Worm (Caenorhabditis elegans) whole organism, early embryonic: ENCODE results near the gene vps-24.

Source experiments
- B0310.2 ChIP-seq: sonication (generic microtip); optimal IDR thresholded peaks from 2 replicates; lab custom pipeline; 2016; ENCODE audit warnings: mild to moderate bottlenecking, missing genetic modification characterization, missing compliant biosample characterization
- F13C5.2 ChIP-seq: sonication (generic microtip); optimal IDR thresholded peaks from 2 replicates; lab custom pipeline; 2017; ENCODE audit warnings: mild to moderate bottlenecking, missing genetic modification characterization, inconsistent platforms, missing compliant biosample characterization
- aly-1 ChIP-seq: sonication (generic microtip); optimal IDR thresholded peaks from 2 replicates; lab custom pipeline; 2016; ENCODE audit warnings: missing genetic modification characterization, missing compliant biosample characterization
- ama-1 ChIP-seq: fragments of 150-350 bp; optimal IDR thresholded peaks from 2 replicates; lab custom pipeline; 2014
- ceh-13 ChIP-seq: fragments of 200-800 bp; sonication (Bioruptor generic); optimal IDR thresholded peaks from 2 replicates; lab custom pipeline; 2018; ENCODE audit warnings: mild to moderate bottlenecking, missing genetic modification characterization, missing compliant biosample characterization
- ceh-36 ChIP-seq: sonication (generic microtip); optimal IDR thresholded peaks from 2 replicates; lab custom pipeline; 2016; ENCODE audit warnings: missing genetic modification characterization, inconsistent platforms, missing compliant biosample characterization
- flt-1 ChIP-seq: fragments of 200-800 bp; sonication (Bioruptor generic); IDR thresholded peaks from 2 replicates; pipeline ENCODE4 v1.3.6; 2022; ENCODE audit warnings: missing genetic modification characterization, missing compliant biosample characterization
- hnd-1 ChIP-seq: sonication (generic microtip); optimal IDR thresholded peaks from 2 replicates; lab custom pipeline; 2016; ENCODE audit warnings: missing genetic modification characterization, missing compliant biosample characterization
- pes-1 ChIP-seq: fragments of 200-800 bp; sonication (Bioruptor generic); IDR thresholded peaks from 2 replicates; pipeline ENCODE4 v1.3.6; 2022; ENCODE audit warnings: missing genetic modification reagents, missing genetic modification characterization, missing compliant biosample characterization
- scrt-1 ChIP-seq: fragments of 200-800 bp; sonication (Bioruptor generic); IDR thresholded peaks from 2 replicates; pipeline ENCODE4 v1.3.6; 2022; ENCODE audit warnings: missing genetic modification characterization, missing compliant biosample characterization
- sea-1 ChIP-seq: fragments of 200-800 bp; sonication (Bioruptor generic); conservative IDR thresholded peaks from 2 replicates; pipeline ENCODE4 v1.3.6; 2022; ENCODE audit warnings: missing genetic modification characterization, missing compliant biosample characterization
- tbx-37 ChIP-seq: fragments of 200-800 bp; sonication (Bioruptor generic); conservative IDR thresholded peaks from 2 replicates; pipeline ENCODE4 v1.3.6; 2022; ENCODE audit warnings: missing genetic modification reagents, missing genetic modification characterization, missing compliant biosample characterization
- tra-4 ChIP-seq: sonication (generic microtip); optimal IDR thresholded peaks from 2 replicates; lab custom pipeline; 2017; ENCODE audit warnings: missing genetic modification characterization, missing compliant biosample characterization

DNA sequence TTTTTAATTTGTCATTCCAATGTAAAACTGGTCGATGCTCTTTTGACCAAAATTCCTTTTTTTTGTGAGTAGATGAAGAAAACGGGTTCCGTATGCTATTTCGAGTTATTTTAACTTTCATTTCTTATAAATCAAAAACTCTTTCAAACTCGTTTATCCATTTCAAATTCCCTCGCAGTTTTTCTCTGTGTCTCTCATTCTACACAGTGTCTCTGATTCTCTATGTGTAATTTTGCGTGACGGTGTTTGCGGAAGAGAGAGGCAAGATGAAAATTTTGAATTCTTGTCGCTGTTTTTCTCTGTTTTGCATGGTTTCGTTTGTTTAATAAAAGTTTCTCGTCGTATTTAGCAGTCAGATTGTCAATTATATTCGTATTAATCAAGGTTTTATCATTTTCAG is 5.3 kb downstream of the vps-24 start, which contains the start of gene citk-2:
- TF ChIP-seq hnd-1 (tag; lab: Kevin White, UChicago) (no peak), flt-1 (GFP tag; lab: Robert Waterston, UW) (no peak), ama-1 (lab: Kevin White, UChicago) (no peak), tra-4 (tag; lab: Kevin White, UChicago) (no peak), B0310.2 (tag; lab: Kevin White, UChicago) (no peak), F13C5.2 (tag; lab: Kevin White, UChicago) (peak; percentile 70), ceh-13 (no peak), sea-1 (GFP tag; lab: Robert Waterston, UW) (no peak), ceh-36 (no peak), tbx-37 (GFP tag; lab: Robert Waterston, UW) (no peak), scrt-1 (GFP tag; lab: Robert Waterston, UW) (no peak), pes-1 (GFP tag; lab: Robert Waterston, UW) (no peak), aly-1 (tag; lab: Kevin White, UChicago) (no peak)
